Worm (Caenorhabditis elegans) whole organism, young adult: ENCODE results near the gene ZK1010.2.

ENCODE experiments used
- B0019.2 ChIP-seq: fragments of 200-800 bp; sonication (Bioruptor generic); conservative IDR thresholded peaks from 2 replicates; pipeline ENCODE4 v1.3.6; 2022; ENCODE audit warnings: missing genetic modification reagents, missing genetic modification characterization, missing compliant biosample characterization
- B0035.1 ChIP-seq: sonication (generic microtip); optimal IDR thresholded peaks from 2 replicates; lab custom pipeline; 2016; ENCODE audit warnings: missing genetic modification characterization, mild to moderate bottlenecking, missing compliant biosample characterization, missing genotype, missing genetic modification reagents
- C06A6.2 ChIP-seq: fragments of 200-800 bp; sonication (Bioruptor generic); conservative IDR thresholded peaks from 2 replicates; pipeline ENCODE4 v1.3.6; 2022; ENCODE audit warnings: missing genetic modification characterization, missing compliant biosample characterization
- C17E4.6 ChIP-seq: fragments of 200-800 bp; sonication (Bioruptor generic); IDR thresholded peaks from 2 replicates; pipeline ENCODE4 v1.3.6; 2022; ENCODE audit warnings: missing genetic modification reagents, missing genetic modification characterization, missing compliant biosample characterization
- F33H1.4 ChIP-seq: fragments of 200-800 bp; sonication (Bioruptor generic); IDR thresholded peaks from 2 replicates; pipeline ENCODE4 v1.3.6; 2022; ENCODE audit warnings: missing genetic modification reagents, missing genetic modification characterization, missing compliant biosample characterization
- F39B2.1 ChIP-seq: fragments of 200-800 bp; sonication (Bioruptor generic); IDR thresholded peaks from 2 replicates; pipeline ENCODE4 v1.3.6; 2022; ENCODE audit warnings: missing genetic modification reagents, missing genetic modification characterization, missing compliant biosample characterization
- F49E8.2 ChIP-seq: sonication (generic microtip); optimal IDR thresholded peaks from 3 replicates; lab custom pipeline; 2017; ENCODE audit warnings: missing genetic modification characterization, mild to moderate bottlenecking, missing compliant biosample characterization, antibody characterized with exemption, moderate library complexity; ENCODE audit not compliant: insufficient read depth
- F55B11.4 ChIP-seq: sonication (generic microtip); optimal IDR thresholded peaks from 2 replicates; lab custom pipeline; 2016; ENCODE audit warnings: missing compliant biosample characterization, missing genetic modification characterization, borderline replicate concordance; ENCODE audit not compliant: insufficient read depth
- K12H6.12 ChIP-seq: fragments of 200-800 bp; sonication (Bioruptor generic); optimal IDR thresholded peaks from 2 replicates; lab custom pipeline; 2018; ENCODE audit warnings: mild to moderate bottlenecking, missing genetic modification characterization, missing compliant biosample characterization
- T26A5.8 ChIP-seq: sonication (generic microtip); optimal IDR thresholded peaks from 2 replicates; lab custom pipeline; 2016; ENCODE audit warnings: missing genetic modification characterization, missing compliant biosample characterization
- Y56A3A.18 ChIP-seq: fragments of 200-800 bp; sonication (Bioruptor generic); IDR thresholded peaks from 2 replicates; pipeline ENCODE4 v1.3.6; 2022; ENCODE audit warnings: missing genetic modification reagents, missing genetic modification characterization, missing compliant biosample characterization
- ZK185.1 ChIP-seq: sonication (generic microtip); optimal IDR thresholded peaks from 2 replicates; lab custom pipeline; 2016; ENCODE audit warnings: mild to moderate bottlenecking, missing genetic modification characterization, missing compliant biosample characterization; ENCODE audit not compliant: poor library complexity, severe bottlenecking
- akir-1 ChIP-seq: fragments of 200-800 bp; sonication (Bioruptor generic); optimal IDR thresholded peaks from 2 replicates; lab custom pipeline; 2018; ENCODE audit warnings: mild to moderate bottlenecking, missing genetic modification characterization, moderate library complexity, missing compliant biosample characterization
- athp-1 ChIP-seq: sonication (generic microtip); optimal IDR thresholded peaks from 2 replicates; lab custom pipeline; 2017; ENCODE audit warnings: mild to moderate bottlenecking, missing genetic modification characterization, missing compliant biosample characterization
- attf-3 ChIP-seq: fragments of 200-800 bp; sonication (Bioruptor generic); conservative IDR thresholded peaks from 2 replicates; pipeline ENCODE4 v1.3.6; 2022; ENCODE audit warnings: missing genetic modification reagents, missing genetic modification characterization, missing compliant biosample characterization
- attf-6 ChIP-seq: fragments of 200-800 bp; sonication (Bioruptor generic); IDR thresholded peaks from 2 replicates; pipeline ENCODE4 v1.3.6; 2022; ENCODE audit warnings: missing genetic modification reagents, missing genetic modification characterization, missing compliant biosample characterization
- bed-2 ChIP-seq: fragments of 200-800 bp; sonication (Bioruptor generic); IDR thresholded peaks from 2 replicates; pipeline ENCODE4 v1.3.6; 2022; ENCODE audit warnings: missing genetic modification reagents, missing genetic modification characterization, missing compliant biosample characterization
- cebp-2 ChIP-seq: fragments of 200-800 bp; sonication (Bioruptor generic); IDR thresholded peaks from 2 replicates; pipeline ENCODE4 v1.3.6; 2022; ENCODE audit warnings: missing genetic modification characterization, missing compliant biosample characterization
- ceh-91 ChIP-seq: fragments of 200-800 bp; sonication (Bioruptor generic); IDR thresholded peaks from 2 replicates; pipeline ENCODE4 v1.3.6; 2022; ENCODE audit warnings: missing genetic modification reagents, missing genetic modification characterization, missing compliant biosample characterization
- chd-7 ChIP-seq: sonication (generic microtip); optimal IDR thresholded peaks from 2 replicates; lab custom pipeline; 2016; ENCODE audit warnings: mild to moderate bottlenecking, missing genetic modification characterization, moderate library complexity, missing compliant biosample characterization
- dox-1 ChIP-seq: fragments of 200-800 bp; sonication (Bioruptor generic); IDR thresholded peaks from 2 replicates; pipeline ENCODE4 v1.3.6; 2022; ENCODE audit warnings: missing genetic modification reagents, missing genetic modification characterization, missing compliant biosample characterization
- dpl-1 ChIP-seq: fragments of 150-350 bp; optimal IDR thresholded peaks from 2 replicates; lab custom pipeline; 2014; ENCODE audit warnings: missing biosample characterization, missing genetic modification reagents, missing genetic modification characterization
- ekl-4 ChIP-seq: fragments of 200-800 bp; sonication (Bioruptor generic); IDR thresholded peaks from 2 replicates; pipeline ENCODE4 v1.3.6; 2022; ENCODE audit warnings: missing genetic modification reagents, missing genetic modification characterization, missing compliant biosample characterization
- fkh-3 ChIP-seq: sonication (generic microtip); optimal IDR thresholded peaks from 2 replicates; lab custom pipeline; 2016; ENCODE audit warnings: mild to moderate bottlenecking, missing genetic modification characterization, missing compliant biosample characterization
- gei-17 ChIP-seq: fragments of 200-800 bp; sonication (Bioruptor generic); optimal IDR thresholded peaks from 2 replicates; lab custom pipeline; 2018; ENCODE audit warnings: mild to moderate bottlenecking, missing genetic modification characterization, missing compliant biosample characterization
- him-1 ChIP-seq: sonication (generic microtip); optimal IDR thresholded peaks from 2 replicates; lab custom pipeline; 2016; ENCODE audit warnings: missing genotype, missing genetic modification reagents, missing genetic modification characterization, missing compliant biosample characterization
- hlh-12 ChIP-seq: sonication (generic microtip); optimal IDR thresholded peaks from 2 replicates; lab custom pipeline; 2016; ENCODE audit warnings: missing genetic modification characterization, missing compliant biosample characterization
- hmg-20 ChIP-seq: fragments of 200-800 bp; sonication (Bioruptor generic); IDR thresholded peaks from 2 replicates; pipeline ENCODE4 v1.3.6; 2022; ENCODE audit warnings: missing genetic modification reagents, missing genetic modification characterization, missing compliant biosample characterization
- hrde-1 ChIP-seq: sonication (generic microtip); optimal IDR thresholded peaks from 2 replicates; lab custom pipeline; 2016; ENCODE audit warnings: missing genetic modification characterization, mild to moderate bottlenecking, missing compliant biosample characterization, moderate library complexity, missing genotype, missing genetic modification reagents, borderline replicate concordance
- lin-40 ChIP-seq: sonication (generic microtip); optimal IDR thresholded peaks from 2 replicates; lab custom pipeline; 2016; ENCODE audit warnings: missing genetic modification characterization, mild to moderate bottlenecking, missing compliant biosample characterization, missing genotype, missing genetic modification reagents
- madf-8 ChIP-seq: fragments of 200-800 bp; sonication (Bioruptor generic); conservative IDR thresholded peaks from 2 replicates; pipeline ENCODE4 v1.3.6; 2022; ENCODE audit warnings: missing genetic modification reagents, missing genetic modification characterization, missing compliant biosample characterization
- mcd-1 ChIP-seq: fragments of 200-800 bp; sonication (Bioruptor generic); IDR thresholded peaks from 2 replicates; pipeline ENCODE4 v1.3.6; 2022; ENCODE audit warnings: missing genetic modification reagents, missing genetic modification characterization, missing compliant biosample characterization
- mel-28 ChIP-seq: sonication (generic microtip); optimal IDR thresholded peaks from 2 replicates; lab custom pipeline; 2016; ENCODE audit warnings: borderline replicate concordance, mild to moderate bottlenecking, missing genetic modification characterization, missing compliant biosample characterization
- mxl-1 ChIP-seq: sonication (generic microtip); optimal IDR thresholded peaks from 2 replicates; lab custom pipeline; 2016; ENCODE audit warnings: missing genetic modification characterization, missing compliant biosample characterization
- nfya-1 ChIP-seq: sonication (generic microtip); optimal IDR thresholded peaks from 2 replicates; lab custom pipeline; 2017; ENCODE audit warnings: antibody characterized with exemption, missing compliant biosample characterization, missing genetic modification characterization, borderline replicate concordance; ENCODE audit not compliant: insufficient read depth
- nfyb-1 ChIP-seq: fragments of 200-800 bp; sonication (Bioruptor generic); IDR thresholded peaks from 2 replicates; pipeline ENCODE4 v1.3.6; 2022; ENCODE audit warnings: missing genetic modification reagents, missing genetic modification characterization, missing compliant biosample characterization
- nhr-179 ChIP-seq: sonication (generic microtip); optimal IDR thresholded peaks from 2 replicates; lab custom pipeline; 2016; ENCODE audit warnings: mild to moderate bottlenecking, missing genetic modification characterization, missing compliant biosample characterization
- pha-4 ChIP-seq: fragments of 150-350 bp; sonication (generic microtip); optimal IDR thresholded peaks from 2 replicates; lab custom pipeline; 2014; ENCODE audit warnings: missing biosample characterization, missing genetic modification reagents, missing genetic modification characterization
- rcor-1 ChIP-seq: fragments of 200-800 bp; sonication (Bioruptor generic); IDR thresholded peaks from 2 replicates; pipeline ENCODE4 v1.3.6; 2022; ENCODE audit warnings: missing genetic modification reagents, missing genetic modification characterization, missing compliant biosample characterization
- repo-1 ChIP-seq: sonication (generic microtip); optimal IDR thresholded peaks from 2 replicates; lab custom pipeline; 2017; ENCODE audit warnings: mild to moderate bottlenecking, missing genetic modification characterization, missing compliant biosample characterization
- sdz-38 ChIP-seq: sonication (generic microtip); optimal IDR thresholded peaks from 2 replicates; lab custom pipeline; 2016; ENCODE audit warnings: missing genotype, missing genetic modification characterization, missing compliant biosample characterization
- sea-2 ChIP-seq: fragments of 200-800 bp; sonication (Bioruptor generic); IDR thresholded peaks from 2 replicates; pipeline ENCODE4 v1.3.6; 2022; ENCODE audit warnings: missing genetic modification characterization, missing compliant biosample characterization
- snpc-3.4 ChIP-seq: sonication (generic microtip); optimal IDR thresholded peaks from 2 replicates; lab custom pipeline; 2017; ENCODE audit warnings: missing genetic modification characterization, mild to moderate bottlenecking, missing compliant biosample characterization, antibody characterized with exemption, moderate library complexity, missing genotype, missing genetic modification reagents
- snpc-4 ChIP-seq, 5 experiments: fragments of 150-350 bp in 1 of 5; sonication (generic microtip) in 4 of 5; optimal IDR thresholded peaks; 2 replicates each; lab custom pipeline; 2014 to 2018; ENCODE audit warnings: missing genetic modification characterization in 5 of 5, missing biosample characterization in 3 of 5, antibody characterized with exemption in 2 of 5, mild to moderate bottlenecking in 2 of 5, missing compliant biosample characterization in 2 of 5, missing genotype in 2 of 5, moderate library complexity in 2 of 5, missing genetic modification reagents in 1 of 5
- somi-1 ChIP-seq: fragments of 200-800 bp; sonication (Bioruptor generic); optimal IDR thresholded peaks from 2 replicates; lab custom pipeline; 2018; ENCODE audit warnings: mild to moderate bottlenecking, missing genetic modification characterization, missing compliant biosample characterization
- tlf-1 ChIP-seq: fragments of 200-800 bp; sonication (Bioruptor generic); optimal IDR thresholded peaks from 2 replicates; lab custom pipeline; 2018; ENCODE audit warnings: mild to moderate bottlenecking, missing genetic modification characterization, missing compliant biosample characterization
- xnd-1 ChIP-seq: sonication (generic microtip); optimal IDR thresholded peaks from 2 replicates; lab custom pipeline; 2016; ENCODE audit warnings: missing genotype, missing genetic modification reagents, missing genetic modification characterization, missing compliant biosample characterization
- ztf-22 ChIP-seq: fragments of 200-800 bp; sonication (Bioruptor generic); optimal IDR thresholded peaks from 2 replicates; lab custom pipeline; 2018; ENCODE audit warnings: mild to moderate bottlenecking, missing genetic modification characterization, moderate library complexity, missing compliant biosample characterization

ZK1010.2 gene

DNA sequence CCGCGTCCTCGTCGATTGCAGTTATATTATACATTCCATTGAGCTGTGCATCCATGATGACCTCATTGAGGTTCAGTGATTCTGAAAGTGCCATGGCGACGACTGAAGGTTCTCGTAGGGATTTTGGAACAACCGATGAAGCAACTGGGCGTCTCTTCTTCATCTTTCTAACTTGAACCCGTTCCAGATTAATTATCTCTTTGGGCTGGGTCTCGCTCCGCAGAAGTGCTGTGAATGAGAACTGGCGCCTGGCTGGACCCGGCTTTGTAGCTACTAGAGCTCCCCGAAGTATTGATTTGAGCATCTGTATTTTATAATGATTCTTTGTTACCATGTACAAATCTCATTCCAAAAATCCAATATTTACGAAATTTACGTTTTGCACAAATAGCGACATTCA lies at the start of gene ZK1010.2:
Gene ZK1010.2 (minus strand): TSS at position 304 of the 400 bp plus-strand sequence.
- TF ChIP-seq sea-2 (no peak), nfyb-1 (no peak), akir-1 (GFP tag; lab: Kevin White, UChicago) (no peak), hmg-20 (GFP tag; lab: Robert Waterston, UW) (no peak), T26A5.8 (tag; lab: Kevin White, UChicago) (no peak), somi-1 (GFP tag; lab: Kevin White, UChicago) (no peak), mxl-1 (tag; lab: Kevin White, UChicago) (no peak), snpc-4 (GFP tag; optimal IDR thresholded peaks at IDR 0.05; lab: Kevin White, UChicago) (no peak), snpc-4 (tag; optimal IDR thresholded peaks at IDR 0.05; lab: Kevin White, UChicago) (no peak), ekl-4 (GFP tag; lab: Robert Waterston, UW) (peak; percentile 74), bed-2 (no peak), mcd-1 (GFP tag; lab: Robert Waterston, UW) (peak; percentile 71), dpl-1 (GFP tag; lab: Kevin White, UChicago) (no peak), ztf-22 (no peak), repo-1 (no peak), K12H6.12 (tag; lab: Kevin White, UChicago) (no peak), dox-1 (GFP tag; lab: Robert Waterston, UW) (no peak), F33H1.4 (GFP tag; lab: Robert Waterston, UW) (peak; percentile 38; the same call in 1 of the 2 replicates), snpc-3.4 (tag; lab: Kevin White, UChicago) (no peak), lin-40 (no peak), sdz-38 (tag; lab: Kevin White, UChicago) (no peak), ZK185.1 (tag; lab: Kevin White, UChicago) (no peak), C06A6.2 (GFP tag; lab: Robert Waterston, UW) (no peak), hrde-1 (tag; lab: Kevin White, UChicago) (peak; percentile 40), nfya-1 (no peak), C17E4.6 (GFP tag; lab: Robert Waterston, UW) (peak; percentile 6; the same call in 1 of the 2 replicates), madf-8 (GFP tag; lab: Robert Waterston, UW) (no peak), F55B11.4 (tag; lab: Kevin White, UChicago) (no peak), him-1 (tag; lab: Kevin White, UChicago) (no peak), tlf-1 (GFP tag; lab: Kevin White, UChicago) (peak; percentile 24), ceh-91 (GFP tag; lab: Robert Waterston, UW) (no peak), B0035.1 (tag; lab: Kevin White, UChicago) (no peak), chd-7 (peak; percentile 7), rcor-1 (GFP tag; lab: Robert Waterston, UW) (no peak; the same call in 1 of the 2 replicates), B0019.2 (GFP tag; lab: Robert Waterston, UW) (no peak), cebp-2 (GFP tag; lab: Robert Waterston, UW) (no peak), fkh-3 (tag; lab: Kevin White, UChicago) (no peak), attf-3 (GFP tag; lab: Robert Waterston, UW) (no peak), F39B2.1 (GFP tag; lab: Robert Waterston, UW) (no peak), hlh-12 (tag; lab: Kevin White, UChicago) (no peak), nhr-179 (no peak), F49E8.2 (tag; lab: Kevin White, UChicago) (peak; percentile 76), athp-1 (tag; lab: Kevin White, UChicago) (peak; percentile 74), Y56A3A.18 (GFP tag; lab: Robert Waterston, UW) (no peak), mel-28 (no peak), attf-6 (0 out of 2 replicates have a peak, but pooled peaks have one; percentile 54), pha-4 (tag; lab: Kevin White, UChicago) (no peak), gei-17 (GFP tag; lab: Kevin White, UChicago) (no peak), xnd-1 (tag; lab: Kevin White, UChicago) (peak; percentile 40)
